Fruit fly (Drosophila melanogaster): ENCODE results near the gene CG6149.
A peak's percentile ranks its signal among the peaks of the same experiment; 100 is the strongest.

CG6149 gene

DNA sequence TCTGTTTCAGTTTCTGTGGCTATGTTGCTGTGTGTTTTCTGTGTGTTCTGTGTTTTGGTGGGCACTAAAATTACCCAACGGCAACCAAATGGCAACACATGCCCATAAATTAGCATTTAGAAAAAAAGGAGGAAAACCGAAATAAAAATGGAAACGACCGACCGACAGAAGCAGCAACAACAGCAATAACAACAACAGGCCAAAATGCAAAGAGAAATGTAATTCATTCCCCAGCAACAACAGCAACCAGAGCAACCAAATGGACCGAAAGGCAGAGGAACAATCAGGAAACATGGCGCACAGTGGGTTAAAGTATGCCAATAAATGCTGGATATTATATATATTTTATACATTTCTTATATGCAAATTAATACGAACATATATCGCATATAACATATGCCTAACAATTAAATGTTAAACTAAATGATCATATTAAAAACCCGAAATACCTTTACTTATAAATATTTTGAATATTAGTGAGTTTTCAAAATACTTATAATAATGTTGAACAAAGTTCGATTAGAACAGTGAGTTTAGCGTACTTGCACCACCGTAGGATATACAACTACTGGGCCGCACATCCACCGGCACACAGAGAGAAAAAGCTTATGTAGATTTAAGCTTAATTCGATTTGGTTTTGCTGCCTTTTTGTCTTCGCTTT lies 46.2 kb downstream of the CG6149 start (continued):
- TF ChIP-seq eg (GFP tag; IDR thresholded peaks at IDR 0.05) (peak; percentile 79), topi (GFP tag; optimal IDR thresholded peaks at IDR 0.05) (peak; percentile 77), vri (GFP tag; optimal IDR thresholded peaks at IDR 0.05) (peak; percentile 53), CG10669 (GFP tag; optimal IDR thresholded peaks at IDR 0.05) (peak; percentile 64), CG7368 (GFP tag; optimal IDR thresholded peaks at IDR 0.05) (peak; percentile 50), pdm3 (GFP tag; optimal IDR thresholded peaks at IDR 0.05) (peak; percentile 72), Hr39 (GFP tag; optimal IDR thresholded peaks at IDR 0.05) (peak; percentile 24), Sox14 (GFP tag; optimal IDR thresholded peaks at IDR 0.05) (peak; percentile 63), lz (GFP tag; optimal IDR thresholded peaks at IDR 0.05) (peak; percentile 60), CG8632 (GFP tag; optimal IDR thresholded peaks at IDR 0.05) (peak; percentile 81), dac (GFP tag; optimal IDR thresholded peaks at IDR 0.05) (peak; percentile 45), Lpt (GFP tag; optimal IDR thresholded peaks at IDR 0.05) (peak; percentile 70), Sox15 (GFP tag; optimal IDR thresholded peaks at IDR 0.05) (peak; percentile 50), CG11762 (GFP tag; optimal IDR thresholded peaks at IDR 0.05; ENCODE audit: insufficient read depth) (peak; percentile 70), CG8319 (GFP tag; optimal IDR thresholded peaks at IDR 0.05) (peak; percentile 3), CG31627 (GFP tag; optimal IDR thresholded peaks at IDR 0.05) (peak; percentile 46), Eip75B (GFP tag; optimal IDR thresholded peaks at IDR 0.05) (peak; percentile 65), CG34406 (GFP tag; optimal IDR thresholded peaks at IDR 0.05) (peak; percentile 82), CG15336 (GFP tag; IDR thresholded peaks at IDR 0.05) (peak; percentile 92), cyc (GFP tag; optimal IDR thresholded peaks at IDR 0.05) (peak; percentile 52), Eip93F (GFP tag; optimal IDR thresholded peaks at IDR 0.05) (peak; percentile 4), CG3919 (GFP tag; optimal IDR thresholded peaks at IDR 0.05) (peak; percentile 76), Ets96B (tag; optimal IDR thresholded peaks at IDR 0.05) (peak; percentile 80), dsx (GFP tag; optimal IDR thresholded peaks at IDR 0.05; ENCODE audit: poor library complexity, severe bottlenecking) (peak; percentile 83), Hr4 (GFP tag; optimal IDR thresholded peaks at IDR 0.05) (peak; percentile 75), Gug (GFP tag; IDR thresholded peaks at IDR 0.05) (peak; percentile 53), acj6 (GFP tag; optimal IDR thresholded peaks at IDR 0.05) (peak; percentile 77), OdsH (GFP tag; optimal IDR thresholded peaks at IDR 0.05) (peak; percentile 78), CG6854 (GFP tag; optimal IDR thresholded peaks at IDR 0.05) (peak; percentile 53), fd85E (GFP tag; optimal IDR thresholded peaks at IDR 0.05) (peak; percentile 45), net (GFP tag; optimal IDR thresholded peaks at IDR 0.05) (peak; percentile 77), fd59A (GFP tag; optimal IDR thresholded peaks at IDR 0.05) (peak; percentile 46), CG6276 (GFP tag; optimal IDR thresholded peaks at IDR 0.05) (peak; percentile 72), Sox102F (GFP tag; optimal IDR thresholded peaks at IDR 0.05) (peak; percentile 81)

dm6 chr3L:11384824-11385457 lies 50.3 kb downstream of the CG6149 start:
- no peak for TF ChIP-seq CG1621 (tag; optimal IDR thresholded peaks at IDR 0.05)
- TF ChIP-seq esn (GFP tag; optimal IDR thresholded peaks at IDR 0.05): peak; percentile 10
- peak; percentile 13 for TF ChIP-seq topi (GFP tag; optimal IDR thresholded peaks at IDR 0.05)
- peak; percentile 67 for TF ChIP-seq Eip78C (GFP tag)
- peak; percentile 61 for TF ChIP-seq svp (GFP tag)
- no peak for TF ChIP-seq CG3919 (GFP tag; optimal IDR thresholded peaks at IDR 0.05)
- no peak for TF ChIP-seq fkh (GFP tag; optimal IDR thresholded peaks at IDR 0.05)
- TF ChIP-seq Blimp-1 (GFP tag; optimal IDR thresholded peaks at IDR 0.05): no peak
- no peak for TF ChIP-seq CG8632 (GFP tag; optimal IDR thresholded peaks at IDR 0.05)
- peak; percentile 10 for TF ChIP-seq Met (GFP tag; optimal IDR thresholded peaks at IDR 0.05)
- peak; percentile 9 for TF ChIP-seq OdsH (GFP tag; optimal IDR thresholded peaks at IDR 0.05)

Measured in whole organism, prepupa.